Worm (Caenorhabditis elegans) whole organism, midembryonic: ENCODE data around the gene F09C6.13.

Experiments
- cog-1 ChIP-seq: sonication (generic microtip); optimal IDR thresholded peaks from 2 replicates; lab custom pipeline; 2016; ENCODE audit warnings: missing genetic modification characterization, missing compliant biosample characterization
- flt-1 ChIP-seq: fragments of 200-800 bp; sonication (Bioruptor generic); IDR thresholded peaks from 2 replicates; pipeline ENCODE4 v1.3.6; 2022; ENCODE audit warnings: missing genetic modification characterization, missing compliant biosample characterization
- klf-2 ChIP-seq: fragments of 200-800 bp; sonication (Bioruptor generic); conservative IDR thresholded peaks from 2 replicates; pipeline ENCODE4 v1.3.6; 2022; ENCODE audit warnings: missing genetic modification reagents, missing genetic modification characterization, missing compliant biosample characterization
- ref-1 ChIP-seq: fragments of 200-800 bp; sonication (Bioruptor generic); conservative IDR thresholded peaks from 2 replicates; pipeline ENCODE4 v1.3.6; 2022; ENCODE audit warnings: missing genetic modification reagents, missing genetic modification characterization, missing compliant biosample characterization

- no peak for TF ChIP-seq cog-1 (tag; lab: Kevin White, UChicago)
- TF ChIP-seq ref-1 (GFP tag; lab: Robert Waterston, UW), result no peak
- TF ChIP-seq klf-2 (GFP tag; lab: Robert Waterston, UW), result no peak
- TF ChIP-seq flt-1, result no peak
Observed at ce11 chrV:16880054-16880453, 4.8 kb upstream of the F09C6.13 start, which contains the start of gene F09C6.3.
